Fruit fly (Drosophila melanogaster): ENCODE measurements around the gene bsf.

Gene bsf

dm6 chr2L:18485211-18485610 lies 30.8 kb upstream of the bsf start, which contains the start of gene grnd:
grnd (plus strand) TSS chr2L:18485417.
- TF ChIP-seq brk (GFP tag; optimal IDR thresholded peaks at IDR 0.05): peak; percentile 29
- TF ChIP-seq HLH106 (tag; optimal IDR thresholded peaks at IDR 0.05): no peak
- TF ChIP-seq OdsH (GFP tag; optimal IDR thresholded peaks at IDR 0.05): no peak
- TF ChIP-seq Hnf4 (GFP tag; optimal IDR thresholded peaks at IDR 0.05): no peak
- TF ChIP-seq Dif (GFP tag; optimal IDR thresholded peaks at IDR 0.05; ENCODE audit: partially characterized antibody): no peak
- no peak for TF ChIP-seq dmrt93B (GFP tag; optimal IDR thresholded peaks at IDR 0.05)
- TF ChIP-seq fru (GFP tag; optimal IDR thresholded peaks at IDR 0.05): peak; percentile 36
- no peak for TF ChIP-seq sage (GFP tag; optimal IDR thresholded peaks at IDR 0.05)
- TF ChIP-seq Mio (GFP tag; optimal IDR thresholded peaks at IDR 0.05): no peak
- no peak for TF ChIP-seq Abd-B (GFP tag; optimal IDR thresholded peaks at IDR 0.05)
- no peak for TF ChIP-seq N (GFP tag; optimal IDR thresholded peaks at IDR 0.05)

DNA sequence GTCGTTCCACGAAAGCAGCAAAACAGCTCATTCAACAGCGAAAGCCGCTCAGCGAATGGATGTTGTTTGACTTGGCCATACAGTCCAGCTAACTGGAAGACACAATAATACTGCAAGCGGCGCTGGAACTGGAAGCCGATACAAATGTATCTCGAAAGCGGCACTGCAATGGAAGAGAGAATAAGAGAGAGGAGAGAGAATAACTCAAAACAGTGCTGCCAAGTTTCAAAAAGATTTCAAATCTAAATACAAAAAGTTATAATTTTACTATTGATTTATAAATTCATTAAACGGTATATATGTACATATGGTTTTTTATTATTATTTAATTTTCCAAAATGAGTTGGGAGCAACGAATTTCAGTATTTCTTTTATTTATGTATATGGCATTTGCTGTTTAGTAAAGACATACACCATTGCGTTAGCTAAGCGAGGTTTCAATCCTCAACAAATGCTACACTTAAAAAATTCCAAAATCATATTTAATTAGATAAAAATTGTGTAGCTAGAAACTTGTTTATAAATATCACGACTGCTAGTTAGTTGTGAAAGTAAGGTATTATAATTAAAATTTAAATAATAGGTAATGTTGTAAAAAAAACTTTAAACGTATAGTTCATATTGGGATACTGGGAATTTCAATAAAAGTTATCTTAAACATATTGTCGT lies 30.1 kb upstream of the bsf start, which contains the start of gene CG10283:
Gene CG10283, minus strand, starts transcription at position 132 of the 669 bp plus-strand sequence.
- TF ChIP-seq dl (GFP tag; optimal IDR thresholded peaks at IDR 0.05; ENCODE audit: insufficient read depth in 1 of 2, partially characterized antibody in 2 of 2) (peak; percentile 36 to 38), fru (GFP tag; optimal IDR thresholded peaks at IDR 0.05) (no peak), sv (GFP tag; optimal IDR thresholded peaks at IDR 0.05) (peak; percentile 12), foxo (GFP tag; optimal IDR thresholded peaks at IDR 0.05) (peak in 1 of 2 experiments; percentile 24), Sp1 (GFP tag; optimal IDR thresholded peaks at IDR 0.05) (peak; percentile 21), Dif (GFP tag; optimal IDR thresholded peaks at IDR 0.05; ENCODE audit: partially characterized antibody) (peak; percentile 74), Hr83 (GFP tag; optimal IDR thresholded peaks at IDR 0.05; ENCODE audit: poor library complexity, severe bottlenecking) (peak; percentile 85), dmrt93B (GFP tag; optimal IDR thresholded peaks at IDR 0.05) (no peak), OdsH (GFP tag; optimal IDR thresholded peaks at IDR 0.05) (peak; percentile 4), h (GFP tag; optimal IDR thresholded peaks at IDR 0.05) (peak; percentile 12), HLH106 (tag; optimal IDR thresholded peaks at IDR 0.05) (peak; percentile 57), GATAd (GFP tag; optimal IDR thresholded peaks at IDR 0.05) (no peak), woc (GFP tag; optimal IDR thresholded peaks at IDR 0.05) (peak; percentile 30), rgr (GFP tag; optimal IDR thresholded peaks at IDR 0.05) (no peak), psq (GFP tag; optimal IDR thresholded peaks at IDR 0.05) (peak; percentile 5)

DNA sequence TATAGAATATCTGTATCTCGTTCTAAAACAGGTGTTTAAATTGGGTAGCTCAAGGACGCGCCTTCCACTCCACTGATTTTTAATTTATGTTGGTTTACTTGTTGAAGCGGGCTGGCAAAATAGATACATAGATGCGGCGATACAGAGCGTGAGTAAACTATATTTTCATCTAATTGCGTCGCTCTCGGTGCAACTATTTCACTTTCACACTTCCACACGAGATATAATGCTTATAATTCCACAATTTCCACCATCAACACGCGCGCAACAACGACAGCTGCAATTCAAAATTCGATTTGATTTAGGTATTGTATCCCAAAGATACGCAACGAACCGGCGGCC lies 29.6 kb upstream of the bsf start:
- TF ChIP-seq tai (GFP tag; optimal IDR thresholded peaks at IDR 0.05) (peak; percentile 35), Sp1 (GFP tag; optimal IDR thresholded peaks at IDR 0.05) (no peak)

DNA sequence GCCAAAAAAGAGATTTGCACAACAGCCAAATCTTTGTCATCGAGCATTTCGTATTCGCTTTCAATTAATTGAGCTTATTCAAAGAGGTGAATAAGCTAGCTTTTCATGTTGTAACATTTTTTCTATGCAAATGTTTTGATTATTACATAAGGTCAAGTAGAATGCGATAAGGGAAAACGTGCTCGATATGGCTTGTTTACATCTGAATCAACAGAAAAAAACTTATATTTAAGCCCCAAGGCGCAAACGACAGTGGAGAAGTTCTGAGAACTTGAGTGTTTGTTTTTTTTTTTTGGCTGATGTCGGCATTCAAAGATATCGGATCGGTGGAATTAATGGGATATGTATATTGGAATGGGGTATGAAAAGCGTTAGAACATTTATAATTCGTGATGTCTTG lies 28.6 kb upstream of the bsf start:
- TF ChIP-seq Hnf4 (GFP tag; optimal IDR thresholded peaks at IDR 0.05) (no peak), Myc (optimal IDR thresholded peaks at IDR 0.05) (no peak), foxo (GFP tag; optimal IDR thresholded peaks at IDR 0.05) (no peak), Jra (GFP tag; optimal IDR thresholded peaks at IDR 0.05) (no peak), rgr (GFP tag; optimal IDR thresholded peaks at IDR 0.05) (no peak), woc (GFP tag; optimal IDR thresholded peaks at IDR 0.05) (no peak), CG9705 (GFP tag; optimal IDR thresholded peaks at IDR 0.05) (no peak), h (GFP tag; optimal IDR thresholded peaks at IDR 0.05) (no peak), brk (GFP tag; optimal IDR thresholded peaks at IDR 0.05) (no peak), br (GFP tag; optimal IDR thresholded peaks at IDR 0.05) (no peak), OdsH (GFP tag; optimal IDR thresholded peaks at IDR 0.05) (no peak), lola (GFP tag; optimal IDR thresholded peaks at IDR 0.05) (no peak), Vsx2 (GFP tag; optimal IDR thresholded peaks at IDR 0.05; ENCODE audit: partially characterized antibody) (no peak), sage (GFP tag; optimal IDR thresholded peaks at IDR 0.05) (no peak), Sp1 (GFP tag; optimal IDR thresholded peaks at IDR 0.05) (no peak), usp (GFP tag; optimal IDR thresholded peaks at IDR 0.05) (no peak), Dfd (GFP tag; optimal IDR thresholded peaks at IDR 0.05) (no peak), tai (GFP tag; optimal IDR thresholded peaks at IDR 0.05) (no peak)

DNA sequence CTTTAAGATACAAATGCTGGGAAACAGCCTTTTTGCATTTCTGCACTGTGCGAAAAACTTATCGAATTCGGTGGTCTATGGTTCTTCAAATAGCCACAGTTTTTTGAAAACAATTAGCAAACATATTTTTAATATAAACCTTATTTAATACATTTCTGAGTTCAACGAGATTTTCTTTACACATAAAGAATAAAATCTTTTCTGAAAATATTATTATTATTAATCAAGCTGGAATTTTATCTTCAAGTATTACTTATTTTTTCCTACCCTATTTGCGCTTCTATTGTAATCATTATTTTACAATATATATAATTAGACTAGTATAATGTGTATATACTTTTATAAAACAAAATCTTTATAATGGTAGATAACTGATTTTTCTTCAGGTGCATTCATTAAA lies 27.8 kb upstream of the bsf start:
- TF ChIP-seq sage (GFP tag; optimal IDR thresholded peaks at IDR 0.05) (no peak), dmrt93B (GFP tag; optimal IDR thresholded peaks at IDR 0.05) (no peak), Rel (GFP tag; optimal IDR thresholded peaks at IDR 0.05) (no peak), Rel (tag; optimal IDR thresholded peaks at IDR 0.05) (no peak), fru (GFP tag; optimal IDR thresholded peaks at IDR 0.05) (peak; percentile 8), Sp1 (GFP tag; optimal IDR thresholded peaks at IDR 0.05) (peak; percentile 29)

Measured in whole organism, wandering third instar larva.